Worm (Caenorhabditis elegans) whole organism, early embryonic: Measurements from ENCODE around the gene bath-41.

Source experiments
- B0310.2 ChIP-seq: sonication (generic microtip); optimal IDR thresholded peaks from 2 replicates; lab custom pipeline; 2016; ENCODE audit warnings: mild to moderate bottlenecking, missing genetic modification characterization, missing compliant biosample characterization
- F13C5.2 ChIP-seq: sonication (generic microtip); optimal IDR thresholded peaks from 2 replicates; lab custom pipeline; 2017; ENCODE audit warnings: mild to moderate bottlenecking, missing genetic modification characterization, inconsistent platforms, missing compliant biosample characterization
- aly-1 ChIP-seq: sonication (generic microtip); optimal IDR thresholded peaks from 2 replicates; lab custom pipeline; 2016; ENCODE audit warnings: missing genetic modification characterization, missing compliant biosample characterization
- ama-1 ChIP-seq: fragments of 150-350 bp; optimal IDR thresholded peaks from 2 replicates; lab custom pipeline; 2014
- ceh-13 ChIP-seq: fragments of 200-800 bp; sonication (Bioruptor generic); optimal IDR thresholded peaks from 2 replicates; lab custom pipeline; 2018; ENCODE audit warnings: mild to moderate bottlenecking, missing genetic modification characterization, missing compliant biosample characterization
- ceh-36 ChIP-seq: sonication (generic microtip); optimal IDR thresholded peaks from 2 replicates; lab custom pipeline; 2016; ENCODE audit warnings: missing genetic modification characterization, inconsistent platforms, missing compliant biosample characterization
- ets-7 ChIP-seq: sonication (generic microtip); optimal IDR thresholded peaks from 2 replicates; lab custom pipeline; 2016; ENCODE audit warnings: missing genotype, missing genetic modification characterization, missing compliant biosample characterization
- flt-1 ChIP-seq: fragments of 200-800 bp; sonication (Bioruptor generic); IDR thresholded peaks from 2 replicates; pipeline ENCODE4 v1.3.6; 2022; ENCODE audit warnings: missing genetic modification characterization, missing compliant biosample characterization
- hmbx-1 ChIP-seq: sonication (generic microtip); optimal IDR thresholded peaks from 2 replicates; lab custom pipeline; 2016; ENCODE audit warnings: mild to moderate bottlenecking, missing genetic modification characterization, missing compliant biosample characterization
- hmg-4 ChIP-seq: fragments of 200-800 bp; sonication (Bioruptor generic); optimal IDR thresholded peaks from 2 replicates; lab custom pipeline; 2018; ENCODE audit warnings: mild to moderate bottlenecking, missing genetic modification characterization, missing compliant biosample characterization
- hnd-1 ChIP-seq: sonication (generic microtip); optimal IDR thresholded peaks from 2 replicates; lab custom pipeline; 2016; ENCODE audit warnings: missing genetic modification characterization, missing compliant biosample characterization
- pes-1 ChIP-seq: fragments of 200-800 bp; sonication (Bioruptor generic); IDR thresholded peaks from 2 replicates; pipeline ENCODE4 v1.3.6; 2022; ENCODE audit warnings: missing genetic modification reagents, missing genetic modification characterization, missing compliant biosample characterization
- scrt-1 ChIP-seq: fragments of 200-800 bp; sonication (Bioruptor generic); IDR thresholded peaks from 2 replicates; pipeline ENCODE4 v1.3.6; 2022; ENCODE audit warnings: missing genetic modification characterization, missing compliant biosample characterization
- sea-1 ChIP-seq: fragments of 200-800 bp; sonication (Bioruptor generic); conservative IDR thresholded peaks from 2 replicates; pipeline ENCODE4 v1.3.6; 2022; ENCODE audit warnings: missing genetic modification characterization, missing compliant biosample characterization
- tbx-11 ChIP-seq: fragments of 200-800 bp; sonication (Bioruptor generic); IDR thresholded peaks from 2 replicates; pipeline ENCODE4 v1.3.6; 2022; ENCODE audit warnings: missing genetic modification characterization, missing compliant biosample characterization
- tbx-37 ChIP-seq: fragments of 200-800 bp; sonication (Bioruptor generic); conservative IDR thresholded peaks from 2 replicates; pipeline ENCODE4 v1.3.6; 2022; ENCODE audit warnings: missing genetic modification reagents, missing genetic modification characterization, missing compliant biosample characterization
- tra-4 ChIP-seq: sonication (generic microtip); optimal IDR thresholded peaks from 2 replicates; lab custom pipeline; 2017; ENCODE audit warnings: missing genetic modification characterization, missing compliant biosample characterization

The bath-41 gene

ce11 chrIII:6713266-6713665, 8.8 kb downstream of the bath-41 start, which contains the start of gene F37A4.4:
Gene F37A4.4, plus strand, starts transcription at chrIII:6713566.
- TF ChIP-seq tra-4 (tag; lab: Kevin White, UChicago) (no peak), ceh-36 (tag; lab: Kevin White, UChicago) (no peak), aly-1 (no peak), hmbx-1 (tag; lab: Kevin White, UChicago) (no peak), B0310.2 (tag; lab: Kevin White, UChicago) (no peak), tbx-37 (no peak), tbx-11 (GFP tag; lab: Robert Waterston, UW) (no peak), hnd-1 (tag; lab: Kevin White, UChicago) (no peak), ets-7 (tag; lab: Kevin White, UChicago) (no peak), F13C5.2 (no peak), pes-1 (GFP tag; lab: Robert Waterston, UW) (no peak), ama-1 (lab: Kevin White, UChicago) (no peak), scrt-1 (GFP tag; lab: Robert Waterston, UW) (no peak), flt-1 (GFP tag; lab: Robert Waterston, UW) (no peak)

DNA sequence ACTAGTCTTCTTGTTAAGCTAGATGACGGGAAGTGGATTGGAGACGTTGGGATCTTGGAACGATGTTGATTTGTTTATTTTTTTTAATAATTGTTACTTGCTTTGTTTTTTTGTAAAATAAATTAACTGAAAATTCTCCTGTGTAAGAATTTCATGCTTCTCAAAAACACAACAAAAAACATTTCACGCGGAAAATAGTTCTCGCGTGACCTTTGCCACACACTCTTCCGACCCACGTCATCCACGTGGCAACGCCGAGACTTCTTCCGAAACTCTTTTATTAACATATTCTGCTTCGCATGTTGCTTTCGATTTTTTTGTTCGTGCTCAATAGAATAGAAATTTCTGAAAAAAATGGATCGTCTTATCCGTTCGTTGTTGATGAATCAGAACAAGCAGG, 10.5 kb downstream of the bath-41 start, which contains the start of gene F37A4.5:
F37A4.5 (plus strand) TSS at position 301 of the 400 bp plus-strand sequence.
- TF ChIP-seq tbx-11 (GFP tag; lab: Robert Waterston, UW) (no peak), hmbx-1 (tag; lab: Kevin White, UChicago) (no peak), tbx-37 (no peak), tra-4 (tag; lab: Kevin White, UChicago) (no peak), ets-7 (tag; lab: Kevin White, UChicago) (no peak), scrt-1 (GFP tag; lab: Robert Waterston, UW) (no peak), aly-1 (no peak), ceh-13 (no peak), flt-1 (GFP tag; lab: Robert Waterston, UW) (no peak), F13C5.2 (no peak), hmg-4 (GFP tag; lab: Kevin White, UChicago) (no peak), sea-1 (GFP tag; lab: Robert Waterston, UW) (no peak)

DNA sequence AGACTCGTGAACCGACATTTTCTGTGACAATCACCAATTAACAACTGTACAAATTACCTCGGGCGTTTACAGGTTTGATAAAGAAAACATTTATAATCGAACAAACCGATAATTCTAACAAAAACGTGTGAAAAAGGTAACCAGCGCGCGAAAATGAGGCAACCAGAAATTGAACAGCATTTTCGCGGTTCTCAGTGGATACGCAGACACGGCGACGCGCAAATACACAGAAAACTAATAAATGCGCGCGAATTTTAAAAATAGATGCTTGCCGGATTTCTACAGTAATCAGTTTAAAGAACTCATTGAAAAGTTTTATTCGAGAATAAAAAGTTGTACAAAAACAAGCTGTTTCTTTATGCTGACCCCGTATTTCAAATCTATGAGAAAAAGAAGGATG, 12.1 kb downstream of the bath-41 start, which contains the start of gene isw-1:
isw-1 (minus strand) TSS at position 118 of the 400 bp plus-strand sequence.
- TF ChIP-seq hnd-1 (tag; lab: Kevin White, UChicago) (no peak), F13C5.2 (peak; percentile 57), hmg-4 (GFP tag; lab: Kevin White, UChicago) (no peak), ceh-13 (no peak)

- TF ChIP-seq pes-1 (GFP tag; lab: Robert Waterston, UW) = no peak
- no peak for TF ChIP-seq hmbx-1 (tag; lab: Kevin White, UChicago)
- TF ChIP-seq scrt-1 (GFP tag; lab: Robert Waterston, UW) = no peak
Observed at ce11 chrIII:6705515-6705914, 16.5 kb downstream of the bath-41 start, which contains the start of gene F37A4.6. Gene F37A4.6, plus strand, starts transcription at chrIII:6705815.

ce11 chrIII:6695189-6695588, 26.9 kb downstream of the bath-41 start:
- TF ChIP-seq hmbx-1 (tag; lab: Kevin White, UChicago) = no peak
- TF ChIP-seq ama-1 (lab: Kevin White, UChicago) = no peak
- TF ChIP-seq tra-4 (tag; lab: Kevin White, UChicago) = no peak
- TF ChIP-seq hnd-1 (tag; lab: Kevin White, UChicago) = no peak
- TF ChIP-seq tbx-37 = no peak
- TF ChIP-seq tbx-11 (GFP tag; lab: Robert Waterston, UW) = no peak
- no peak for TF ChIP-seq pes-1 (GFP tag; lab: Robert Waterston, UW)
- TF ChIP-seq scrt-1 (GFP tag; lab: Robert Waterston, UW) = no peak
- no peak for TF ChIP-seq ceh-13
- no peak for TF ChIP-seq F13C5.2
- no peak for TF ChIP-seq flt-1 (GFP tag; lab: Robert Waterston, UW)
- TF ChIP-seq ets-7 (tag; lab: Kevin White, UChicago) = no peak
- no peak for TF ChIP-seq sea-1 (GFP tag; lab: Robert Waterston, UW)
- no peak for TF ChIP-seq ceh-36 (tag; lab: Kevin White, UChicago)

ce11 chrIII:6693285-6693684, 28.8 kb downstream of the bath-41 start:
- no peak for TF ChIP-seq ama-1 (lab: Kevin White, UChicago)
- no peak for TF ChIP-seq flt-1 (GFP tag; lab: Robert Waterston, UW)
- TF ChIP-seq B0310.2 (tag; lab: Kevin White, UChicago) = no peak
- TF ChIP-seq pes-1 (GFP tag; lab: Robert Waterston, UW) = no peak
- TF ChIP-seq ets-7 (tag; lab: Kevin White, UChicago) = no peak
- no peak for TF ChIP-seq scrt-1 (GFP tag; lab: Robert Waterston, UW)
- TF ChIP-seq F13C5.2 = no peak
- TF ChIP-seq tbx-11 (GFP tag; lab: Robert Waterston, UW) = no peak

ce11 chrIII:6690490-6690889, 31.6 kb downstream of the bath-41 start:
- TF ChIP-seq tra-4 (tag; lab: Kevin White, UChicago) (no peak), B0310.2 (tag; lab: Kevin White, UChicago) (no peak), F13C5.2 (no peak), hmbx-1 (tag; lab: Kevin White, UChicago) (no peak), sea-1 (GFP tag; lab: Robert Waterston, UW) (no peak), ets-7 (tag; lab: Kevin White, UChicago) (no peak), aly-1 (no peak), tbx-37 (no peak), ceh-36 (tag; lab: Kevin White, UChicago) (no peak), ceh-13 (no peak), ama-1 (lab: Kevin White, UChicago) (no peak), hnd-1 (tag; lab: Kevin White, UChicago) (no peak), flt-1 (GFP tag; lab: Robert Waterston, UW) (no peak), pes-1 (GFP tag; lab: Robert Waterston, UW) (no peak), scrt-1 (GFP tag; lab: Robert Waterston, UW) (no peak), hmg-4 (GFP tag; lab: Kevin White, UChicago) (no peak)

ce11 chrIII:6681790-6682189, 40.3 kb downstream of the bath-41 start:
- TF ChIP-seq scrt-1 (GFP tag; lab: Robert Waterston, UW) = no peak
- no peak for TF ChIP-seq tra-4 (tag; lab: Kevin White, UChicago)
- TF ChIP-seq tbx-11 (GFP tag; lab: Robert Waterston, UW) = no peak
- TF ChIP-seq hnd-1 (tag; lab: Kevin White, UChicago) = no peak
- TF ChIP-seq flt-1 (GFP tag; lab: Robert Waterston, UW) = no peak
- no peak for TF ChIP-seq F13C5.2
- TF ChIP-seq ceh-13 = no peak
- no peak for TF ChIP-seq ama-1 (lab: Kevin White, UChicago)
- no peak for TF ChIP-seq hmg-4 (GFP tag; lab: Kevin White, UChicago)
- no peak for TF ChIP-seq B0310.2 (tag; lab: Kevin White, UChicago)
- TF ChIP-seq tbx-37 = no peak
